Fruit fly (Drosophila melanogaster): ENCODE results near the gene c12.2.

c12.2 gene

dm6 chrX:9319140-9319539, at the start of gene c12.2, which contains the start of gene c12.1:
TSS of gene c12.2 (plus strand) at chrX:9319359.
TSS of gene c12.1 (minus strand) at chrX:9319223.
- TF ChIP-seq CTCF (optimal IDR thresholded peaks at IDR 0.05) (peak; percentile 35 to 54), CG8478 (optimal IDR thresholded peaks at IDR 0.05) (no peak)

dm6 chrX:9269825-9270224, 49.3 kb upstream of the c12.2 start, which contains the start of gene CG17440:
TSS of gene CG17440 (minus strand) at chrX:9269925.
- TF ChIP-seq CTCF (optimal IDR thresholded peaks at IDR 0.05) = no peak
- TF ChIP-seq CG8478 (optimal IDR thresholded peaks at IDR 0.05) = no peak

dm6 chrX:9272830-9273507, 46.2 kb upstream of the c12.2 start, which contains the start of the genes Cfp1 and Aladin:
TSS of gene Cfp1 (minus strand) at chrX:9272960.
TSS of gene Aladin (plus strand) at chrX:9273413.
- no peak for TF ChIP-seq CTCF (optimal IDR thresholded peaks at IDR 0.05)
- no peak for TF ChIP-seq CG8478 (optimal IDR thresholded peaks at IDR 0.05)

- TF ChIP-seq CTCF (optimal IDR thresholded peaks at IDR 0.05) (no peak), CG8478 (optimal IDR thresholded peaks at IDR 0.05) (no peak)
These were observed 37.0 kb upstream of the c12.2 start for dm6 chrX:9281998-9282644.

- TF ChIP-seq CG8478 (optimal IDR thresholded peaks at IDR 0.05) = no peak
- TF ChIP-seq CTCF (optimal IDR thresholded peaks at IDR 0.05) = peak; percentile 58 to 69
These were observed 36.3 kb upstream of the c12.2 start, which contains the start of gene c11.1 for dm6 chrX:9282783-9283289. TSS of gene c11.1 (minus strand) at chrX:9283117.

- no peak for TF ChIP-seq CG8478 (optimal IDR thresholded peaks at IDR 0.05)
- TF ChIP-seq CTCF (optimal IDR thresholded peaks at IDR 0.05) = no peak
These were observed 35.0 kb upstream of the c12.2 start, which contains the start of gene lz for dm6 chrX:9284024-9284738. TSS of gene lz (plus strand) at chrX:9284649.

dm6 chrX:9286386-9286785, 32.8 kb upstream of the c12.2 start:
- TF ChIP-seq CTCF (optimal IDR thresholded peaks at IDR 0.05) (peak; percentile 78 to 85), CG8478 (optimal IDR thresholded peaks at IDR 0.05) (no peak)

- TF ChIP-seq CG8478 (optimal IDR thresholded peaks at IDR 0.05) = no peak
- TF ChIP-seq CTCF (optimal IDR thresholded peaks at IDR 0.05) = no peak
These were observed 27.9 kb upstream of the c12.2 start for dm6 chrX:9291270-9291669.

dm6 chrX:9295518-9295917, 23.6 kb upstream of the c12.2 start:
- TF ChIP-seq CTCF (optimal IDR thresholded peaks at IDR 0.05) (no peak), CG8478 (optimal IDR thresholded peaks at IDR 0.05) (no peak)

dm6 chrX:9296518-9296917, 22.6 kb upstream of the c12.2 start:
- TF ChIP-seq CG8478 (optimal IDR thresholded peaks at IDR 0.05) = no peak

- TF ChIP-seq CTCF (optimal IDR thresholded peaks at IDR 0.05) = no peak
- TF ChIP-seq CG8478 (optimal IDR thresholded peaks at IDR 0.05) = no peak
These were observed 21.3 kb upstream of the c12.2 start for dm6 chrX:9297661-9298433.

- TF ChIP-seq CG8478 (optimal IDR thresholded peaks at IDR 0.05) = no peak
- no peak for TF ChIP-seq CTCF (optimal IDR thresholded peaks at IDR 0.05)
These were observed 13.4 kb upstream of the c12.2 start for dm6 chrX:9305735-9306134.

- TF ChIP-seq CTCF (optimal IDR thresholded peaks at IDR 0.05) = no peak
- TF ChIP-seq CG8478 (optimal IDR thresholded peaks at IDR 0.05) = no peak
These were observed 9.1 kb upstream of the c12.2 start for dm6 chrX:9309959-9310658.

- TF ChIP-seq CG8478 (optimal IDR thresholded peaks at IDR 0.05) (no peak), CTCF (optimal IDR thresholded peaks at IDR 0.05) (no peak)
These were observed 2.1 kb upstream of the c12.2 start for dm6 chrX:9317100-9317499.
